Fruit fly (Drosophila melanogaster) whole organism, pupa: ENCODE measurements around the gene CG42581.

Experiments
- CG13204 ChIP-seq: fragments of 200-800 bp; sonication (Bioruptor generic); optimal IDR thresholded peaks from 2 replicates; lab custom pipeline; 2018; ENCODE audit warnings: missing biosample characterization, mild to moderate bottlenecking, missing genetic modification characterization, moderate library complexity
- CG14655 ChIP-seq: fragments of 200-800 bp; sonication (Bioruptor generic); optimal IDR thresholded peaks from 3 replicates; lab custom pipeline; 2017; ENCODE audit warnings: mild to moderate bottlenecking, missing biosample characterization, missing genetic modification reagents, missing genetic modification characterization
- CG34367 ChIP-seq: fragments of 200-800 bp; sonication (Bioruptor generic); optimal IDR thresholded peaks from 2 replicates; lab custom pipeline; 2018; ENCODE audit warnings: missing biosample characterization, mild to moderate bottlenecking, missing genetic modification characterization
- CG9948 ChIP-seq: fragments of 200-800 bp; sonication (Bioruptor generic); optimal IDR thresholded peaks from 2 replicates; lab custom pipeline; 2018; ENCODE audit warnings: missing biosample characterization, mild to moderate bottlenecking, missing genetic modification characterization, moderate library complexity
- D1 ChIP-seq: fragments of 200-800 bp; sonication (Bioruptor generic); optimal IDR thresholded peaks from 2 replicates; lab custom pipeline; 2018; ENCODE audit warnings: missing biosample characterization, mild to moderate bottlenecking, missing genetic modification characterization, moderate library complexity
- EcR ChIP-seq: fragments of 200-800 bp; sonication (Bioruptor generic); optimal IDR thresholded peaks from 3 replicates; lab custom pipeline; 2019; ENCODE audit warnings: missing biosample characterization, missing genetic modification characterization, mild to moderate bottlenecking, moderate library complexity, missing genetic modification reagents
- Pif1B ChIP-seq: fragments of 200-800 bp; sonication (Bioruptor generic); optimal IDR thresholded peaks from 3 replicates; lab custom pipeline; 2016; ENCODE audit warnings: missing biosample characterization, missing genetic modification characterization
- Snoo ChIP-seq: fragments of 200-800 bp; sonication (Bioruptor generic); optimal IDR thresholded peaks from 3 replicates; lab custom pipeline; 2017; ENCODE audit warnings: missing biosample characterization, mild to moderate bottlenecking, missing genetic modification characterization, inconsistent platforms
- fd96Ca ChIP-seq: fragments of 200-800 bp; sonication (Bioruptor generic); IDR thresholded peaks from 3 replicates; pipeline ENCODE4 v1.3.6; 2022; ENCODE audit warnings: missing biosample characterization, missing genetic modification characterization

DNA sequence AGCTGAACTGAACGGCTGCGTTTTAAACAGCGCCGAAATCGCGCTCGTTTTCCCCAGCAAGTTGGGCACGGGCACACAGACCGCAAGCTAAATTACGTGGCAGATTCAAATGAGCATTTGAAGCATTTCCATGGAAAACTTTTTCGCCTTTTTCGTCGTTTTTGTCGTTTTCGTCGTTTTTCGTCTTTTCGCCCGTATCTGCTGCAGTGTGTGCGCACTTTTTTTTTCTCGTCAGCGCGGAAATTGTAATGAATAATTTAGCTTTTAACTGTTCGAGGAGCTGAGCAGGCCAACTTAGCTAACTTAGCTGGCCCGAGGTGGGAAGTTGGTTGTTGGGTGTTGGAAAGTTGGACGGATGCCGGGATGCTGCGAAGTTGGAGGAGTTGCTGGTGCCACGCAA is 33.3 kb upstream of the CG42581 start:
- TF ChIP-seq EcR (GFP tag; lab: Kevin White, UChicago): no peak
- no peak for TF ChIP-seq fd96Ca (GFP tag; lab: Robert Waterston, UW)
- no peak for TF ChIP-seq CG13204
- TF ChIP-seq Snoo: no peak
- TF ChIP-seq D1 (tag; lab: Kevin White, UChicago): no peak
- TF ChIP-seq Pif1B (GFP tag; lab: Kevin White, UChicago): no peak
- no peak for TF ChIP-seq CG34367
- no peak for TF ChIP-seq CG9948 (tag; lab: Kevin White, UChicago)
- TF ChIP-seq CG14655: no peak
